Worm (Caenorhabditis elegans) whole organism, L2 larva: ENCODE measurements around the gene C38C6.3.

Source experiments
- blmp-1 ChIP-seq: sonication (generic microtip); optimal IDR thresholded peaks from 2 replicates; lab custom pipeline; 2017; ENCODE audit warnings: missing genetic modification characterization, mild to moderate bottlenecking, missing compliant biosample characterization, antibody characterized with exemption, moderate library complexity; ENCODE audit not compliant: insufficient read depth
- lin-39 ChIP-seq: fragments of 150-350 bp; optimal IDR thresholded peaks from 2 replicates; lab custom pipeline; 2014; ENCODE audit warnings: missing biosample characterization, missing genetic modification reagents, missing genetic modification characterization
- nhr-25 ChIP-seq: fragments of 150-350 bp; sonication (generic microtip); optimal IDR thresholded peaks from 3 replicates; lab custom pipeline; 2014; ENCODE audit warnings: missing biosample characterization, missing genetic modification characterization
- nhr-6 ChIP-seq: fragments of 150-350 bp; optimal IDR thresholded peaks from 2 replicates; lab custom pipeline; 2014; ENCODE audit warnings: missing biosample characterization, missing genetic modification characterization
- skn-1 ChIP-seq: sonication (generic microtip); optimal IDR thresholded peaks from 2 replicates; lab custom pipeline; 2017; ENCODE audit warnings: missing biosample characterization, missing genetic modification characterization

DNA sequence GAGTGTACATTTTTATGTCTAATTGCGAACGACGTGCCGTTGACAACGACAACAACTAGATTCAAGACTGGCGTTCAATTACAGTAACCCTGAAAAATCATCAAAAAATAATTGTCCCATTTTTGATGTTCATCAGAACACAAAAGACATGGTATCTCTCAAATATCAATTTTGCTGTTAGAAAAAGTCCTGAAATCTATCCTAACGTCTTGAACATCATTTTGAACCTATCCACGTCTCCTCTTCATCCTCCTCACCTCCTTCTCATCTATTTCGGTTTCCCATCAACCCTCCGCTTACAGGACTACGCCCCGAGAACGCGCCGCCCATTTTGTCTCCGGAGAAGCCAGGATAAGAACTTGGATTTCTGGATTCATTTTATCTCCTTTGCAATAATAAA, 17.2 kb upstream of the C38C6.3 start, which contains the start of gene mltn-9:
- TF ChIP-seq nhr-6 (no peak), lin-39 (no peak), blmp-1 (no peak), nhr-25 (tag; lab: Kevin White, UChicago) (no peak), skn-1 (tag; lab: Kevin White, UChicago) (no peak)
